Fruit fly (Drosophila melanogaster) whole organism, prepupa: ENCODE results near the gene CNMa.

Experiments used
- CG10631 ChIP-seq: fragments of 200-800 bp; sonication (Bioruptor generic); optimal IDR thresholded peaks from 2 replicates; lab custom pipeline; 2016; ENCODE audit warnings: missing biosample characterization, missing genetic modification characterization
- CG10669 ChIP-seq: fragments of 200-800 bp; sonication (Bioruptor generic); optimal IDR thresholded peaks from 3 replicates; lab custom pipeline; 2018; ENCODE audit warnings: missing biosample characterization, mild to moderate bottlenecking, missing genetic modification characterization, moderate library complexity
- CG11294 ChIP-seq: fragments of 200-800 bp; sonication (Bioruptor generic); IDR thresholded peaks from 2 replicates; pipeline ENCODE4 v1.3.6; 2022; ENCODE audit warnings: missing biosample characterization, missing genetic modification characterization
- CG11762 ChIP-seq: fragments of 200-800 bp; sonication (Bioruptor generic); optimal IDR thresholded peaks from 3 replicates; lab custom pipeline; 2016; ENCODE audit warnings: missing biosample characterization, missing genetic modification characterization; ENCODE audit not compliant: insufficient read depth
- CG11902 ChIP-seq: fragments of 200-800 bp; sonication (Bioruptor generic); optimal IDR thresholded peaks from 3 replicates; lab custom pipeline; 2016; ENCODE audit warnings: missing biosample characterization, missing genetic modification characterization
- CG15336 ChIP-seq: fragments of 200-800 bp; sonication (Bioruptor generic); IDR thresholded peaks from 2 replicates; pipeline ENCODE4 v1.3.6; 2022; ENCODE audit warnings: missing biosample characterization, missing genetic modification characterization
- CG1621 ChIP-seq: fragments of 200-800 bp; sonication (Bioruptor generic); optimal IDR thresholded peaks from 3 replicates; lab custom pipeline; 2018; ENCODE audit warnings: missing biosample characterization, mild to moderate bottlenecking, missing genetic modification characterization
- CG3032 ChIP-seq: fragments of 200-800 bp; optimal IDR thresholded peaks from 2 replicates; lab custom pipeline; 2019; ENCODE audit warnings: missing biosample characterization, mild to moderate bottlenecking, missing genetic modification characterization, moderate library complexity
- CG31627 ChIP-seq: fragments of 200-800 bp; sonication (Bioruptor generic); optimal IDR thresholded peaks from 3 replicates; lab custom pipeline; 2016; ENCODE audit warnings: missing biosample characterization, missing genetic modification characterization
- CG32006 ChIP-seq: fragments of 200-800 bp; sonication (Bioruptor generic); optimal IDR thresholded peaks from 3 replicates; lab custom pipeline; 2017; ENCODE audit warnings: missing biosample characterization, mild to moderate bottlenecking, missing genetic modification characterization
- CG3919 ChIP-seq: fragments of 200-800 bp; sonication (Bioruptor generic); optimal IDR thresholded peaks from 3 replicates; lab custom pipeline; 2016; ENCODE audit warnings: missing biosample characterization, missing genetic modification characterization
- CG4318 ChIP-seq: fragments of 200-800 bp; sonication (Bioruptor generic); optimal IDR thresholded peaks from 3 replicates; lab custom pipeline; 2017; ENCODE audit warnings: missing biosample characterization, mild to moderate bottlenecking, missing genetic modification characterization
- CG6276 ChIP-seq: fragments of 200-800 bp; sonication (Bioruptor generic); optimal IDR thresholded peaks from 2 replicates; lab custom pipeline; 2017; ENCODE audit warnings: missing biosample characterization, mild to moderate bottlenecking, missing genetic modification characterization
- CG6792 ChIP-seq: fragments of 200-800 bp; sonication (Bioruptor generic); optimal IDR thresholded peaks from 3 replicates; lab custom pipeline; 2016; ENCODE audit warnings: missing biosample characterization, missing genetic modification characterization
- CG6854 ChIP-seq: fragments of 200-800 bp; sonication (Bioruptor generic); optimal IDR thresholded peaks from 2 replicates; lab custom pipeline; 2017; ENCODE audit warnings: missing biosample characterization, mild to moderate bottlenecking, missing genetic modification characterization
- CG8319 ChIP-seq: fragments of 200-800 bp; sonication (Bioruptor generic); optimal IDR thresholded peaks from 3 replicates; lab custom pipeline; 2016; ENCODE audit warnings: missing biosample characterization, missing genetic modification characterization
- CG8632 ChIP-seq: fragments of 200-800 bp; sonication (Bioruptor generic); optimal IDR thresholded peaks from 3 replicates; lab custom pipeline; 2016; ENCODE audit warnings: missing biosample characterization, missing genetic modification characterization
- CG9139 ChIP-seq: fragments of 200-800 bp; sonication (Bioruptor generic); optimal IDR thresholded peaks from 3 replicates; lab custom pipeline; 2017; ENCODE audit warnings: missing biosample characterization, mild to moderate bottlenecking, missing genetic modification characterization
- Eip75B ChIP-seq: fragments of 200-800 bp; sonication (Bioruptor generic); optimal IDR thresholded peaks from 3 replicates; lab custom pipeline; 2016; ENCODE audit warnings: missing biosample characterization, missing genetic modification characterization
- Eip78C ChIP-seq: fragments of 200-800 bp; sonication (Bioruptor generic); peaks from one replicate; lab custom pipeline; 2016; ENCODE audit warnings: missing biosample characterization, missing genetic modification characterization
- Ets21C ChIP-seq: fragments of 200-800 bp; sonication (Bioruptor generic); optimal IDR thresholded peaks from 3 replicates; lab custom pipeline; 2016; ENCODE audit warnings: missing biosample characterization, missing genetic modification characterization
- Hr38 ChIP-seq: sonication (Bioruptor generic); optimal IDR thresholded peaks from 2 replicates; lab custom pipeline; 2016; ENCODE audit warnings: missing biosample characterization, missing genetic modification characterization
- Hr4 ChIP-seq: fragments of 200-800 bp; sonication (Bioruptor generic); optimal IDR thresholded peaks from 3 replicates; lab custom pipeline; 2016; ENCODE audit warnings: missing biosample characterization, missing genetic modification characterization
- Lpt ChIP-seq: fragments of 200-800 bp; sonication (Bioruptor generic); optimal IDR thresholded peaks from 3 replicates; lab custom pipeline; 2016; ENCODE audit warnings: missing biosample characterization, missing genetic modification characterization
- Met ChIP-seq: fragments of 200-800 bp; sonication (Bioruptor generic); optimal IDR thresholded peaks from 3 replicates; lab custom pipeline; 2016; ENCODE audit warnings: missing biosample characterization, missing genetic modification characterization
- OdsH ChIP-seq: fragments of 200-800 bp; sonication (Bioruptor generic); optimal IDR thresholded peaks from 3 replicates; lab custom pipeline; 2016; ENCODE audit warnings: missing biosample characterization, missing genetic modification characterization
- Smox ChIP-seq: fragments of 200-800 bp; sonication (Bioruptor generic); optimal IDR thresholded peaks from 3 replicates; lab custom pipeline; 2016; ENCODE audit warnings: missing biosample characterization, missing genetic modification characterization
- Sox102F ChIP-seq: fragments of 200-800 bp; sonication (Bioruptor generic); optimal IDR thresholded peaks from 2 replicates; lab custom pipeline; 2016; ENCODE audit warnings: missing biosample characterization, mild to moderate bottlenecking, missing genetic modification characterization
- Sox14 ChIP-seq: fragments of 200-800 bp; sonication (Bioruptor generic); optimal IDR thresholded peaks from 3 replicates; lab custom pipeline; 2016; ENCODE audit warnings: missing biosample characterization, missing genetic modification characterization
- Sox15 ChIP-seq: fragments of 200-800 bp; sonication (Bioruptor generic); optimal IDR thresholded peaks from 3 replicates; lab custom pipeline; 2016; ENCODE audit warnings: missing biosample characterization, missing genetic modification characterization
- achi ChIP-seq: fragments of 200-800 bp; sonication (Bioruptor generic); optimal IDR thresholded peaks from 3 replicates; lab custom pipeline; 2016; ENCODE audit warnings: missing biosample characterization, missing genetic modification characterization
- acj6 ChIP-seq: fragments of 200-800 bp; sonication (Bioruptor generic); optimal IDR thresholded peaks from 3 replicates; lab custom pipeline; 2016; ENCODE audit warnings: missing biosample characterization, missing genetic modification characterization
- cyc ChIP-seq: fragments of 200-800 bp; sonication (Bioruptor generic); optimal IDR thresholded peaks from 3 replicates; lab custom pipeline; 2016; ENCODE audit warnings: missing biosample characterization, missing genetic modification characterization
- dac ChIP-seq: fragments of 200-800 bp; sonication (Bioruptor generic); optimal IDR thresholded peaks from 2 replicates; lab custom pipeline; 2017; ENCODE audit warnings: missing biosample characterization, mild to moderate bottlenecking, missing genetic modification characterization
- dsx ChIP-seq: fragments of 200-800 bp; optimal IDR thresholded peaks from 3 replicates; lab custom pipeline; 2019; ENCODE audit warnings: missing biosample characterization, mild to moderate bottlenecking, missing genetic modification characterization, moderate library complexity; ENCODE audit not compliant: poor library complexity, severe bottlenecking
- eg ChIP-seq: fragments of 200-800 bp; sonication (Bioruptor generic); IDR thresholded peaks from 3 replicates; pipeline ENCODE4 v1.3.6; 2022; ENCODE audit warnings: missing biosample characterization, missing genetic modification characterization
- fd59A ChIP-seq: fragments of 200-800 bp; sonication (Bioruptor generic); optimal IDR thresholded peaks from 2 replicates; lab custom pipeline; 2017; ENCODE audit warnings: missing biosample characterization, mild to moderate bottlenecking, missing genetic modification characterization, missing genetic modification reagents
- fd85E ChIP-seq: fragments of 200-800 bp; sonication (Bioruptor generic); optimal IDR thresholded peaks from 3 replicates; lab custom pipeline; 2016; ENCODE audit warnings: missing biosample characterization, missing genetic modification characterization
- fkh ChIP-seq: fragments of 200-800 bp; sonication (Bioruptor generic); optimal IDR thresholded peaks from 3 replicates; lab custom pipeline; 2017; ENCODE audit warnings: missing biosample characterization, mild to moderate bottlenecking, missing genetic modification characterization, moderate library complexity
- lz ChIP-seq: fragments of 200-800 bp; sonication (Bioruptor generic); optimal IDR thresholded peaks from 3 replicates; lab custom pipeline; 2016; ENCODE audit warnings: missing biosample characterization, missing genetic modification characterization
- net ChIP-seq: fragments of 200-800 bp; sonication (Bioruptor generic); optimal IDR thresholded peaks from 3 replicates; lab custom pipeline; 2016; ENCODE audit warnings: missing biosample characterization, missing genetic modification characterization
- pdm3 ChIP-seq: fragments of 200-800 bp; sonication (Bioruptor generic); optimal IDR thresholded peaks from 3 replicates; lab custom pipeline; 2016; ENCODE audit warnings: missing biosample characterization, missing genetic modification characterization
- salr ChIP-seq, 2 experiments: fragments of 200-800 bp; sonication (Bioruptor generic); optimal IDR thresholded peaks; 3 replicates each; lab custom pipeline; 2016 to 2018; ENCODE audit warnings: missing biosample characterization in 2 of 2, missing genetic modification characterization in 2 of 2, mild to moderate bottlenecking in 1 of 2
- spab ChIP-seq: fragments of 200-800 bp; sonication (Bioruptor generic); optimal IDR thresholded peaks from 2 replicates; lab custom pipeline; 2017; ENCODE audit warnings: missing biosample characterization, mild to moderate bottlenecking, missing genetic modification characterization, missing genetic modification reagents
- ss ChIP-seq, 2 experiments: fragments of 200-800 bp; sonication (Bioruptor generic); optimal IDR thresholded peaks; 2 replicates in 1 of 2; 3 replicates in 1 of 2; lab custom pipeline; 2017 to 2018; ENCODE audit warnings: mild to moderate bottlenecking in 2 of 2, missing biosample characterization in 2 of 2, missing genetic modification characterization in 2 of 2, moderate library complexity in 1 of 2
- topi ChIP-seq: fragments of 200-800 bp; sonication (Bioruptor generic); optimal IDR thresholded peaks from 3 replicates; lab custom pipeline; 2016; ENCODE audit warnings: missing biosample characterization, missing genetic modification characterization
- vri ChIP-seq: fragments of 200-800 bp; sonication (Bioruptor generic); optimal IDR thresholded peaks from 3 replicates; lab custom pipeline; 2016; ENCODE audit warnings: missing biosample characterization, mild to moderate bottlenecking, missing genetic modification characterization

CNMa gene

dm6 chr3L:1887929-1888529 is 32.6 kb upstream of the CNMa start (continued):
- TF ChIP-seq Sox102F (GFP tag; lab: Kevin White, UChicago) (no peak), salr (GFP tag; optimal IDR thresholded peaks at IDR 0.05; lab: Kevin White, UChicago) (no peak), Sox14 (no peak), CG3919 (GFP tag; lab: Kevin White, UChicago) (peak; percentile 1), CG3032 (no peak), CG11762 (GFP tag; lab: Kevin White, UChicago) (no peak), Eip78C (peak; percentile 88), CG6854 (GFP tag; lab: Kevin White, UChicago) (no peak), CG9139 (GFP tag; lab: Kevin White, UChicago) (no peak), CG8632 (no peak), Eip75B (GFP tag; lab: Kevin White, UChicago) (no peak), CG8319 (GFP tag; lab: Kevin White, UChicago) (no peak), CG4318 (GFP tag; lab: Kevin White, UChicago) (no peak), dsx (GFP tag; lab: Kevin White, UChicago) (no peak)

- TF ChIP-seq CG11762 (GFP tag; lab: Kevin White, UChicago): peak; percentile 98
- peak; percentile 97 for TF ChIP-seq Eip75B (GFP tag; lab: Kevin White, UChicago)
- peak; percentile 98 for TF ChIP-seq OdsH (GFP tag; lab: Kevin White, UChicago)
- TF ChIP-seq fkh: no peak
- TF ChIP-seq CG6792: peak; percentile 89
- peak; percentile 89 for TF ChIP-seq Sox15 (GFP tag; lab: Kevin White, UChicago)
- peak; percentile 99 for TF ChIP-seq Eip78C
- peak; percentile 98 for TF ChIP-seq spab (GFP tag; lab: Kevin White, UChicago)
- TF ChIP-seq dsx (GFP tag; lab: Kevin White, UChicago): peak; percentile 96
- TF ChIP-seq Lpt (GFP tag; lab: Kevin White, UChicago): peak; percentile 98
- peak; percentile 96 for TF ChIP-seq CG1621
- TF ChIP-seq eg (GFP tag; lab: Robert Waterston, UW): peak; percentile 99
- TF ChIP-seq CG11294 (GFP tag; lab: Robert Waterston, UW): peak; percentile 96
- TF ChIP-seq Ets21C (GFP tag; lab: Kevin White, UChicago): peak; percentile 84
- peak; percentile 85 for TF ChIP-seq vri (GFP tag; lab: Kevin White, UChicago)
- peak; percentile 97 for TF ChIP-seq net (GFP tag; lab: Kevin White, UChicago)
- peak; percentile 91 for TF ChIP-seq Met (GFP tag; lab: Kevin White, UChicago)
- TF ChIP-seq CG6854 (GFP tag; lab: Kevin White, UChicago): peak; percentile 75
- TF ChIP-seq cyc (GFP tag; lab: Kevin White, UChicago): peak; percentile 95
- TF ChIP-seq dac (GFP tag; lab: Kevin White, UChicago): peak; percentile 95
- TF ChIP-seq pdm3 (GFP tag; lab: Kevin White, UChicago): peak; percentile 96
- TF ChIP-seq CG31627 (GFP tag; lab: Kevin White, UChicago): peak; percentile 90
- TF ChIP-seq CG8319 (GFP tag; lab: Kevin White, UChicago): peak; percentile 94
- peak; percentile 93 to 95 for TF ChIP-seq ss (GFP tag; optimal IDR thresholded peaks at IDR 0.05; lab: Kevin White, UChicago)
- TF ChIP-seq CG10631: peak; percentile 96
- TF ChIP-seq Hr4: peak; percentile 99
- peak; percentile 92 for TF ChIP-seq CG11902 (GFP tag; lab: Kevin White, UChicago)
- TF ChIP-seq Sox102F (GFP tag; lab: Kevin White, UChicago): peak; percentile 90
- peak; percentile 78 for TF ChIP-seq fd85E (GFP tag; lab: Kevin White, UChicago)
- peak; percentile 99 for TF ChIP-seq CG15336
- TF ChIP-seq achi (GFP tag; lab: Kevin White, UChicago): peak; percentile 97
- peak; percentile 97 for TF ChIP-seq fd59A (GFP tag; lab: Kevin White, UChicago)
- peak; percentile 91 for TF ChIP-seq lz
- peak; percentile 90 for TF ChIP-seq Hr38 (GFP tag; lab: Kevin White, UChicago)
- peak; percentile 94 to 96 for TF ChIP-seq salr (GFP tag; optimal IDR thresholded peaks at IDR 0.05; lab: Kevin White, UChicago)
- peak; percentile 98 for TF ChIP-seq CG32006
- TF ChIP-seq CG10669 (GFP tag; lab: Kevin White, UChicago): peak; percentile 98
- peak; percentile 96 for TF ChIP-seq acj6
- TF ChIP-seq CG3919 (GFP tag; lab: Kevin White, UChicago): peak; percentile 99
- peak; percentile 96 for TF ChIP-seq topi (GFP tag; lab: Kevin White, UChicago)
- peak; percentile 90 for TF ChIP-seq Smox (GFP tag; lab: Kevin White, UChicago)
- peak; percentile 97 for TF ChIP-seq CG4318 (GFP tag; lab: Kevin White, UChicago)
- peak; percentile 98 for TF ChIP-seq CG6276 (GFP tag; lab: Kevin White, UChicago)
Measured at dm6 chr3L:1886125-1886544, 30.7 kb upstream of the CNMa start.
